Worm (Caenorhabditis elegans) whole organism, L4 larva: ENCODE results near the gene eri-9.

ENCODE experiments used
- F10B5.3 ChIP-seq: sonication (generic microtip); optimal IDR thresholded peaks from 2 replicates; lab custom pipeline; 2016; ENCODE audit warnings: mild to moderate bottlenecking, missing genetic modification characterization, missing compliant biosample characterization
- F37D6.2 ChIP-seq: sonication (generic microtip); optimal IDR thresholded peaks from 2 replicates; lab custom pipeline; 2016; ENCODE audit warnings: mild to moderate bottlenecking, missing genetic modification characterization, missing compliant biosample characterization
- F44E2.7 ChIP-seq: fragments of 200-800 bp; sonication (Bioruptor generic); IDR thresholded peaks from 2 replicates; pipeline ENCODE4 v2.1.2; 2022; ENCODE audit warnings: missing genetic modification characterization, missing compliant biosample characterization
- R02D3.7 ChIP-seq: fragments of 150-350 bp; sonication (generic microtip); optimal IDR thresholded peaks from 3 replicates; lab custom pipeline; 2014; ENCODE audit warnings: missing biosample characterization, missing genetic modification characterization
- Y105C5A.15 ChIP-seq: fragments of 200-800 bp; sonication (Bioruptor generic); IDR thresholded peaks from 2 replicates; pipeline ENCODE4 v1.3.6; 2022; ENCODE audit warnings: missing genetic modification characterization, missing compliant biosample characterization
- Y48G9A.11 ChIP-seq: fragments of 200-800 bp; sonication (Bioruptor generic); IDR thresholded peaks from 2 replicates; pipeline ENCODE4 v1.3.6; 2022; ENCODE audit warnings: missing genetic modification reagents, missing genetic modification characterization, missing compliant biosample characterization
- Y75B8A.6 ChIP-seq: fragments of 200-800 bp; sonication (Bioruptor generic); IDR thresholded peaks from 2 replicates; pipeline ENCODE4 v1.3.6; 2022; ENCODE audit warnings: missing genetic modification reagents, missing genetic modification characterization, missing compliant biosample characterization
- ZK546.5 ChIP-seq, 2 experiments: sonication (generic microtip); optimal IDR thresholded peaks; 2 replicates each; lab custom pipeline; 2017; ENCODE audit warnings: missing biosample characterization in 2 of 2, missing genetic modification characterization in 2 of 2
- aha-1 ChIP-seq: fragments of 150-350 bp; peaks from one replicate; lab custom pipeline; 2014; ENCODE audit warnings: missing biosample characterization, missing genetic modification characterization
- aly-2 ChIP-seq: sonication (generic microtip); optimal IDR thresholded peaks from 2 replicates; lab custom pipeline; 2018; ENCODE audit warnings: missing biosample characterization, missing genetic modification characterization
- arid-1 ChIP-seq: fragments of 200-800 bp; sonication (Bioruptor generic); conservative IDR thresholded peaks from 2 replicates; pipeline ENCODE4 v1.3.6; 2022; ENCODE audit warnings: missing genetic modification reagents, missing genetic modification characterization, missing compliant biosample characterization
- attf-4 ChIP-seq: sonication (generic microtip); optimal IDR thresholded peaks from 3 replicates; lab custom pipeline; 2017; ENCODE audit warnings: missing biosample characterization, missing genetic modification characterization
- ceh-20 ChIP-seq: fragments of 200-800 bp; sonication (Bioruptor generic); IDR thresholded peaks from 2 replicates; pipeline ENCODE4 v1.3.6; 2022; ENCODE audit warnings: missing genetic modification reagents, missing genetic modification characterization, missing compliant biosample characterization
- ceh-32 ChIP-seq: sonication (generic microtip); optimal IDR thresholded peaks from 2 replicates; lab custom pipeline; 2016; ENCODE audit warnings: mild to moderate bottlenecking, missing genetic modification characterization, missing compliant biosample characterization; ENCODE audit not compliant: poor library complexity
- cey-2 ChIP-seq: sonication (generic microtip); optimal IDR thresholded peaks from 3 replicates; lab custom pipeline; 2017; ENCODE audit warnings: missing genetic modification characterization, mild to moderate bottlenecking, missing compliant biosample characterization, antibody characterized with exemption, borderline replicate concordance; ENCODE audit not compliant: insufficient read depth
- ctbp-1 ChIP-seq: fragments of 200-800 bp; sonication (Bioruptor generic); IDR thresholded peaks from 2 replicates; pipeline ENCODE4 v1.3.6; 2022; ENCODE audit warnings: missing genetic modification reagents, missing genetic modification characterization, missing compliant biosample characterization
- daf-12 ChIP-seq: fragments of 150-350 bp; optimal IDR thresholded peaks from 2 replicates; lab custom pipeline; 2014; ENCODE audit warnings: missing biosample characterization, missing genetic modification reagents, missing genetic modification characterization
- dmd-8 ChIP-seq: fragments of 200-800 bp; sonication (Bioruptor generic); IDR thresholded peaks from 2 replicates; pipeline ENCODE4 v1.3.6; 2022; ENCODE audit warnings: missing genetic modification characterization, missing compliant biosample characterization
- dpl-1 ChIP-seq: fragments of 150-350 bp; optimal IDR thresholded peaks from 2 replicates; lab custom pipeline; 2014; ENCODE audit warnings: missing biosample characterization, missing genetic modification reagents, missing genetic modification characterization
- egl-43 ChIP-seq: fragments of 200-800 bp; sonication (Bioruptor generic); IDR thresholded peaks from 2 replicates; pipeline ENCODE4 v1.3.6; 2022; ENCODE audit warnings: missing genetic modification reagents, missing genetic modification characterization, missing compliant biosample characterization
- fkh-10 ChIP-seq: fragments of 150-350 bp; optimal IDR thresholded peaks from 2 replicates; lab custom pipeline; 2014; ENCODE audit warnings: missing biosample characterization, missing genetic modification reagents, missing genetic modification characterization
- gei-8 ChIP-seq: fragments of 200-800 bp; sonication (Bioruptor generic); optimal IDR thresholded peaks from 2 replicates; lab custom pipeline; 2018; ENCODE audit warnings: mild to moderate bottlenecking, missing genetic modification characterization, missing compliant biosample characterization
- hif-1 ChIP-seq, 2 experiments: sonication (generic microtip); optimal IDR thresholded peaks; 2 replicates each; lab custom pipeline; 2016 to 2017; ENCODE audit warnings: missing compliant biosample characterization in 2 of 2, missing genetic modification characterization in 2 of 2, missing genetic modification reagents in 2 of 2, missing genotype in 2 of 2, mild to moderate bottlenecking in 1 of 2
- hlh-30 ChIP-seq: sonication (generic microtip); optimal IDR thresholded peaks from 2 replicates; lab custom pipeline; 2017; ENCODE audit warnings: antibody characterized with exemption, mild to moderate bottlenecking, missing genetic modification characterization, missing compliant biosample characterization; ENCODE audit not compliant: insufficient read depth
- jun-1 ChIP-seq: fragments of 150-350 bp; optimal IDR thresholded peaks from 2 replicates; lab custom pipeline; 2014; ENCODE audit warnings: missing biosample characterization, missing genetic modification reagents, missing genetic modification characterization
- lin-1 ChIP-seq: fragments of 200-800 bp; sonication (Bioruptor generic); IDR thresholded peaks from 2 replicates; pipeline ENCODE4 v1.3.6; 2022; ENCODE audit warnings: missing genetic modification reagents, missing genetic modification characterization, missing compliant biosample characterization
- lin-39 ChIP-seq: fragments of 150-350 bp; optimal IDR thresholded peaks from 2 replicates; lab custom pipeline; 2014; ENCODE audit warnings: missing biosample characterization, missing genetic modification reagents, missing genetic modification characterization
- lir-3 ChIP-seq: sonication (generic microtip); optimal IDR thresholded peaks from 2 replicates; lab custom pipeline; 2016; ENCODE audit warnings: mild to moderate bottlenecking, missing genetic modification characterization, missing compliant biosample characterization
- mdt-29 ChIP-seq: fragments of 200-800 bp; sonication (Bioruptor generic); IDR thresholded peaks from 2 replicates; pipeline ENCODE4 v1.3.6; 2022; ENCODE audit warnings: missing genetic modification reagents, missing genetic modification characterization, missing compliant biosample characterization
- mep-1 ChIP-seq: fragments of 150-350 bp; sonication (generic microtip); optimal IDR thresholded peaks from 3 replicates; lab custom pipeline; 2014; ENCODE audit warnings: missing biosample characterization, missing genetic modification characterization
- mxl-3 ChIP-seq: fragments of 200-800 bp; sonication (Bioruptor generic); optimal IDR thresholded peaks from 2 replicates; lab custom pipeline; 2018; ENCODE audit warnings: mild to moderate bottlenecking, missing genetic modification characterization, missing compliant biosample characterization
- nhr-10 ChIP-seq: fragments of 150-350 bp; optimal IDR thresholded peaks from 2 replicates; lab custom pipeline; 2014; ENCODE audit warnings: missing biosample characterization, missing genetic modification characterization
- nhr-102 ChIP-seq: sonication (generic microtip); optimal IDR thresholded peaks from 2 replicates; lab custom pipeline; 2016; ENCODE audit warnings: mild to moderate bottlenecking, missing genetic modification characterization, moderate library complexity, missing compliant biosample characterization
- nhr-11 ChIP-seq: fragments of 150-350 bp; optimal IDR thresholded peaks from 2 replicates; lab custom pipeline; 2014; ENCODE audit warnings: missing biosample characterization, missing genetic modification characterization
- nhr-111 ChIP-seq: fragments of 200-800 bp; sonication (Bioruptor generic); optimal IDR thresholded peaks from 2 replicates; lab custom pipeline; 2018; ENCODE audit warnings: mild to moderate bottlenecking, missing genetic modification characterization, missing compliant biosample characterization
- nhr-25 ChIP-seq: sonication (generic microtip); optimal IDR thresholded peaks from 2 replicates; lab custom pipeline; 2017; ENCODE audit warnings: missing genetic modification characterization, mild to moderate bottlenecking, missing compliant biosample characterization, antibody characterized with exemption, moderate library complexity, borderline replicate concordance; ENCODE audit not compliant: insufficient read depth
- nhr-41 ChIP-seq: fragments of 200-800 bp; sonication (Bioruptor generic); IDR thresholded peaks from 2 replicates; pipeline ENCODE4 v1.3.6; 2022; ENCODE audit warnings: missing genetic modification reagents, missing genetic modification characterization, missing compliant biosample characterization
- nhr-42 ChIP-seq: fragments of 200-800 bp; sonication (Bioruptor generic); IDR thresholded peaks from 2 replicates; pipeline ENCODE4 v1.3.6; 2022; ENCODE audit warnings: missing genetic modification characterization, missing compliant biosample characterization
- nhr-48 ChIP-seq: sonication (generic microtip); optimal IDR thresholded peaks from 2 replicates; lab custom pipeline; 2016; ENCODE audit warnings: mild to moderate bottlenecking, missing genetic modification characterization, missing compliant biosample characterization
- nhr-6 ChIP-seq: fragments of 150-350 bp; optimal IDR thresholded peaks from 2 replicates; lab custom pipeline; 2014; ENCODE audit warnings: missing biosample characterization, missing genetic modification characterization
- nhr-76 ChIP-seq: fragments of 150-350 bp; optimal IDR thresholded peaks from 2 replicates; lab custom pipeline; 2014; ENCODE audit warnings: missing biosample characterization, missing genetic modification characterization
- nhr-77 ChIP-seq: fragments of 150-350 bp; optimal IDR thresholded peaks from 2 replicates; lab custom pipeline; 2014; ENCODE audit warnings: missing biosample characterization, missing genetic modification characterization
- rbr-2 ChIP-seq: sonication (generic microtip); optimal IDR thresholded peaks from 2 replicates; lab custom pipeline; 2016; ENCODE audit warnings: missing genotype, missing genetic modification characterization, missing compliant biosample characterization
- saeg-2 ChIP-seq: fragments of 200-800 bp; sonication (Bioruptor generic); IDR thresholded peaks from 2 replicates; pipeline ENCODE4 v1.3.6; 2022; ENCODE audit warnings: missing genetic modification reagents, missing genetic modification characterization, missing compliant biosample characterization
- snpc-1.2 ChIP-seq: fragments of 200-800 bp; sonication (Bioruptor generic); IDR thresholded peaks from 2 replicates; pipeline ENCODE4 v1.3.6; 2022; ENCODE audit warnings: missing genetic modification reagents, missing genetic modification characterization, missing compliant biosample characterization
- snpc-4 ChIP-seq: fragments of 150-350 bp; optimal IDR thresholded peaks from 2 replicates; lab custom pipeline; 2014; ENCODE audit warnings: missing biosample characterization, missing genetic modification characterization
- spr-3 ChIP-seq: fragments of 200-800 bp; sonication (Bioruptor generic); optimal IDR thresholded peaks from 2 replicates; lab custom pipeline; 2018; ENCODE audit warnings: mild to moderate bottlenecking, missing genetic modification characterization, missing compliant biosample characterization
- tra-1 ChIP-seq: fragments of 200-800 bp; sonication (Bioruptor generic); IDR thresholded peaks from 2 replicates; pipeline ENCODE4 v1.3.6; 2022; ENCODE audit warnings: missing genetic modification reagents, missing genetic modification characterization, missing compliant biosample characterization
- vab-7 ChIP-seq: fragments of 200-800 bp; sonication (Bioruptor generic); IDR thresholded peaks from 2 replicates; pipeline ENCODE4 v1.3.6; 2022; ENCODE audit warnings: missing genetic modification reagents, missing genetic modification characterization, missing compliant biosample characterization
- zfp-3 ChIP-seq: fragments of 200-800 bp; sonication (Bioruptor generic); conservative IDR thresholded peaks from 2 replicates; pipeline ENCODE4 v1.3.6; 2022; ENCODE audit warnings: missing genetic modification reagents, missing genetic modification characterization, missing compliant biosample characterization
- ztf-11 ChIP-seq: fragments of 150-350 bp; optimal IDR thresholded peaks from 2 replicates; lab custom pipeline; 2014; ENCODE audit warnings: missing biosample characterization, missing genetic modification characterization
- ztf-7 ChIP-seq: fragments of 150-350 bp; optimal IDR thresholded peaks from 2 replicates; lab custom pipeline; 2014; ENCODE audit warnings: missing biosample characterization, missing genetic modification characterization

eri-9 gene

DNA sequence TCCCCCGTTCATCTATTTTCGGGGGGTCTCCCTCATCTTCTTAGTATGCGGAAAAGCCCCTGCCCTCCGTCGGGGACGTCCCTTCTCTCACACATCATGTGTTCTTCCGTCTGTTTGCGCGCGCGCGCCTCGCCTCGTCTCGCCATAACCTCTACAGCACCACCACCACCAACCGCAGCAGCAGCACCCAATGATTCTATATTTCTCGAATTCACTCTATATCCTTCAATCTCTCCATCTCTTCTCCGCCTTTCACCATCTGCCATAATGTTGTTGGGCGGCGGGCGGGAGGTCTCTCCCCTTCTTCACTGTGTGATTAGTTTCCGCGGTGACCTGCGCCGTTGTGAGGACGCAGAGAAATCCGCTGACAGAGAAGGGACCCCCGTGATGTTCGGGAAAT is 15.1 kb downstream of the eri-9 start:
- TF ChIP-seq snpc-4 (tag; lab: Kevin White, UChicago): no peak
- TF ChIP-seq nhr-25 (tag; lab: Kevin White, UChicago): no peak
- TF ChIP-seq F10B5.3 (tag; lab: Kevin White, UChicago): no peak
- no peak for TF ChIP-seq arid-1
- no peak for TF ChIP-seq nhr-48 (tag; lab: Kevin White, UChicago)
- no peak for TF ChIP-seq nhr-111 (GFP tag; lab: Kevin White, UChicago)
- TF ChIP-seq ceh-32 (tag; lab: Kevin White, UChicago): no peak
- TF ChIP-seq fkh-10: no peak
- TF ChIP-seq dmd-8 (GFP tag; lab: Robert Waterston, UW): no peak
- TF ChIP-seq dpl-1 (GFP tag; lab: Kevin White, UChicago): no peak
- TF ChIP-seq gei-8 (GFP tag; lab: Kevin White, UChicago): peak; percentile 11
- no peak for TF ChIP-seq mdt-29 (GFP tag; lab: Robert Waterston, UW)
- no peak for TF ChIP-seq ZK546.5 (tag; optimal IDR thresholded peaks at IDR 0.05; lab: Kevin White, UChicago)
- no peak for TF ChIP-seq aly-2
- no peak for TF ChIP-seq ztf-11
- no peak for TF ChIP-seq lin-1 (GFP tag; lab: Robert Waterston, UW)
- no peak for TF ChIP-seq lir-3 (tag; lab: Kevin White, UChicago)
- 0 out of 2 replicates have a peak, but pooled peaks have one; percentile 10 for TF ChIP-seq Y48G9A.11 (GFP tag; lab: Robert Waterston, UW)
- TF ChIP-seq zfp-3 (GFP tag; lab: Robert Waterston, UW): no peak
- no peak for TF ChIP-seq R02D3.7 (tag; lab: Kevin White, UChicago)
- TF ChIP-seq mxl-3 (GFP tag; lab: Kevin White, UChicago): no peak
- no peak for TF ChIP-seq nhr-77 (tag; lab: Kevin White, UChicago)
- no peak for TF ChIP-seq nhr-41 (GFP tag; lab: Robert Waterston, UW)
- TF ChIP-seq cey-2: no peak
- peak; percentile 98 for TF ChIP-seq aha-1 (tag; lab: Kevin White, UChicago)
- TF ChIP-seq ztf-7 (tag; lab: Kevin White, UChicago): no peak
- no peak for TF ChIP-seq hif-1 (tag; optimal IDR thresholded peaks at IDR 0.05; lab: Kevin White, UChicago)
- TF ChIP-seq spr-3 (GFP tag; lab: Kevin White, UChicago): no peak
- peak; percentile 27 for TF ChIP-seq mep-1 (tag; lab: Kevin White, UChicago)
- TF ChIP-seq nhr-6: no peak
- no peak for TF ChIP-seq vab-7
- 0 out of 2 replicates have a peak, but pooled peaks have one; percentile 30 for TF ChIP-seq ctbp-1 (GFP tag; lab: Robert Waterston, UW)
- no peak for TF ChIP-seq nhr-10 (tag; lab: Kevin White, UChicago)
- no peak for TF ChIP-seq F44E2.7 (GFP tag; lab: Robert Waterston, UW)
- TF ChIP-seq ceh-20 (GFP tag; lab: Robert Waterston, UW): no peak
- no peak for TF ChIP-seq Y75B8A.6
- peak; percentile 82 for TF ChIP-seq hlh-30
- peak; percentile 23 for TF ChIP-seq rbr-2 (tag; lab: Kevin White, UChicago)
- peak; percentile 42; the same call in 1 of the 2 replicates for TF ChIP-seq egl-43 (GFP tag; lab: Robert Waterston, UW)
- no peak for TF ChIP-seq daf-12 (tag; lab: Kevin White, UChicago)
- TF ChIP-seq jun-1 (tag; lab: Kevin White, UChicago): no peak
- TF ChIP-seq snpc-1.2: no peak
- no peak for TF ChIP-seq lin-39 (tag; lab: Kevin White, UChicago)
- TF ChIP-seq nhr-42 (GFP tag; lab: Robert Waterston, UW): 0 out of 2 replicates have a peak, but pooled peaks have one; percentile 27
- TF ChIP-seq F37D6.2: no peak
- no peak for TF ChIP-seq nhr-76
- no peak for TF ChIP-seq attf-4 (tag; lab: Kevin White, UChicago)
- TF ChIP-seq nhr-102: no peak
- no peak for TF ChIP-seq saeg-2
- no peak for TF ChIP-seq Y105C5A.15 (GFP tag; lab: Robert Waterston, UW)
- no peak for TF ChIP-seq tra-1 (GFP tag; lab: Robert Waterston, UW)
- TF ChIP-seq nhr-11 (tag; lab: Kevin White, UChicago): no peak
